Fruit fly (Drosophila melanogaster) whole organism, prepupa: ENCODE results near the gene Arp1.

Experiments used
- CG10631 ChIP-seq: fragments of 200-800 bp; sonication (Bioruptor generic); optimal IDR thresholded peaks from 2 replicates; lab custom pipeline; 2016; ENCODE audit warnings: missing biosample characterization, missing genetic modification characterization
- CG10669 ChIP-seq: fragments of 200-800 bp; sonication (Bioruptor generic); optimal IDR thresholded peaks from 3 replicates; lab custom pipeline; 2018; ENCODE audit warnings: missing biosample characterization, mild to moderate bottlenecking, missing genetic modification characterization, moderate library complexity
- CG11902 ChIP-seq: fragments of 200-800 bp; sonication (Bioruptor generic); optimal IDR thresholded peaks from 3 replicates; lab custom pipeline; 2016; ENCODE audit warnings: missing biosample characterization, missing genetic modification characterization
- CG1621 ChIP-seq: fragments of 200-800 bp; sonication (Bioruptor generic); optimal IDR thresholded peaks from 3 replicates; lab custom pipeline; 2018; ENCODE audit warnings: missing biosample characterization, mild to moderate bottlenecking, missing genetic modification characterization
- CG3032 ChIP-seq: fragments of 200-800 bp; optimal IDR thresholded peaks from 2 replicates; lab custom pipeline; 2019; ENCODE audit warnings: missing biosample characterization, mild to moderate bottlenecking, missing genetic modification characterization, moderate library complexity
- CG31627 ChIP-seq: fragments of 200-800 bp; sonication (Bioruptor generic); optimal IDR thresholded peaks from 3 replicates; lab custom pipeline; 2016; ENCODE audit warnings: missing biosample characterization, missing genetic modification characterization
- CG32006 ChIP-seq: fragments of 200-800 bp; sonication (Bioruptor generic); optimal IDR thresholded peaks from 3 replicates; lab custom pipeline; 2017; ENCODE audit warnings: missing biosample characterization, mild to moderate bottlenecking, missing genetic modification characterization
- CG34406 ChIP-seq: fragments of 200-800 bp; sonication (Bioruptor generic); optimal IDR thresholded peaks from 3 replicates; lab custom pipeline; 2016; ENCODE audit warnings: missing biosample characterization, missing genetic modification characterization
- CG3919 ChIP-seq: fragments of 200-800 bp; sonication (Bioruptor generic); optimal IDR thresholded peaks from 3 replicates; lab custom pipeline; 2016; ENCODE audit warnings: missing biosample characterization, missing genetic modification characterization
- CG4318 ChIP-seq: fragments of 200-800 bp; sonication (Bioruptor generic); optimal IDR thresholded peaks from 3 replicates; lab custom pipeline; 2017; ENCODE audit warnings: missing biosample characterization, mild to moderate bottlenecking, missing genetic modification characterization
- CG6163 ChIP-seq: fragments of 200-800 bp; sonication (Bioruptor generic); IDR thresholded peaks from 3 replicates; pipeline ENCODE4 v1.3.6; 2022; ENCODE audit warnings: missing biosample characterization, missing genetic modification characterization
- CG6276 ChIP-seq: fragments of 200-800 bp; sonication (Bioruptor generic); optimal IDR thresholded peaks from 2 replicates; lab custom pipeline; 2017; ENCODE audit warnings: missing biosample characterization, mild to moderate bottlenecking, missing genetic modification characterization
- CG6792 ChIP-seq: fragments of 200-800 bp; sonication (Bioruptor generic); optimal IDR thresholded peaks from 3 replicates; lab custom pipeline; 2016; ENCODE audit warnings: missing biosample characterization, missing genetic modification characterization
- CG6808 ChIP-seq: fragments of 200-800 bp; sonication (Bioruptor generic); optimal IDR thresholded peaks from 3 replicates; lab custom pipeline; 2017; ENCODE audit warnings: missing biosample characterization, missing genetic modification characterization, mild to moderate bottlenecking, moderate library complexity, missing genetic modification reagents
- CG6854 ChIP-seq: fragments of 200-800 bp; sonication (Bioruptor generic); optimal IDR thresholded peaks from 2 replicates; lab custom pipeline; 2017; ENCODE audit warnings: missing biosample characterization, mild to moderate bottlenecking, missing genetic modification characterization
- CG7368 ChIP-seq: fragments of 200-800 bp; sonication (Bioruptor generic); optimal IDR thresholded peaks from 3 replicates; lab custom pipeline; 2016; ENCODE audit warnings: missing biosample characterization, missing genetic modification characterization
- CG8119 ChIP-seq: fragments of 200-800 bp; sonication (Bioruptor generic); IDR thresholded peaks from 3 replicates; pipeline ENCODE4 v1.3.6; 2022; ENCODE audit warnings: missing biosample characterization, missing genetic modification characterization
- Eip75B ChIP-seq: fragments of 200-800 bp; sonication (Bioruptor generic); optimal IDR thresholded peaks from 3 replicates; lab custom pipeline; 2016; ENCODE audit warnings: missing biosample characterization, missing genetic modification characterization
- Eip78C ChIP-seq: fragments of 200-800 bp; sonication (Bioruptor generic); peaks from one replicate; lab custom pipeline; 2016; ENCODE audit warnings: missing biosample characterization, missing genetic modification characterization
- Ets21C ChIP-seq: fragments of 200-800 bp; sonication (Bioruptor generic); optimal IDR thresholded peaks from 3 replicates; lab custom pipeline; 2016; ENCODE audit warnings: missing biosample characterization, missing genetic modification characterization
- Ets96B ChIP-seq: fragments of 200-800 bp; optimal IDR thresholded peaks from 2 replicates; lab custom pipeline; 2019; ENCODE audit warnings: missing biosample characterization, mild to moderate bottlenecking, missing genetic modification characterization, moderate library complexity
- Hr38 ChIP-seq: sonication (Bioruptor generic); optimal IDR thresholded peaks from 2 replicates; lab custom pipeline; 2016; ENCODE audit warnings: missing biosample characterization, missing genetic modification characterization
- Hr39 ChIP-seq: fragments of 200-800 bp; sonication (Bioruptor generic); optimal IDR thresholded peaks from 2 replicates; lab custom pipeline; 2016; ENCODE audit warnings: missing biosample characterization, missing genetic modification characterization
- Lpt ChIP-seq: fragments of 200-800 bp; sonication (Bioruptor generic); optimal IDR thresholded peaks from 3 replicates; lab custom pipeline; 2016; ENCODE audit warnings: missing biosample characterization, missing genetic modification characterization
- Met ChIP-seq: fragments of 200-800 bp; sonication (Bioruptor generic); optimal IDR thresholded peaks from 3 replicates; lab custom pipeline; 2016; ENCODE audit warnings: missing biosample characterization, missing genetic modification characterization
- OdsH ChIP-seq: fragments of 200-800 bp; sonication (Bioruptor generic); optimal IDR thresholded peaks from 3 replicates; lab custom pipeline; 2016; ENCODE audit warnings: missing biosample characterization, missing genetic modification characterization
- Smox ChIP-seq: fragments of 200-800 bp; sonication (Bioruptor generic); optimal IDR thresholded peaks from 3 replicates; lab custom pipeline; 2016; ENCODE audit warnings: missing biosample characterization, missing genetic modification characterization
- Sox102F ChIP-seq: fragments of 200-800 bp; sonication (Bioruptor generic); optimal IDR thresholded peaks from 2 replicates; lab custom pipeline; 2016; ENCODE audit warnings: missing biosample characterization, mild to moderate bottlenecking, missing genetic modification characterization
- Sox14 ChIP-seq: fragments of 200-800 bp; sonication (Bioruptor generic); optimal IDR thresholded peaks from 3 replicates; lab custom pipeline; 2016; ENCODE audit warnings: missing biosample characterization, missing genetic modification characterization
- achi ChIP-seq: fragments of 200-800 bp; sonication (Bioruptor generic); optimal IDR thresholded peaks from 3 replicates; lab custom pipeline; 2016; ENCODE audit warnings: missing biosample characterization, missing genetic modification characterization
- acj6 ChIP-seq: fragments of 200-800 bp; sonication (Bioruptor generic); optimal IDR thresholded peaks from 3 replicates; lab custom pipeline; 2016; ENCODE audit warnings: missing biosample characterization, missing genetic modification characterization
- cyc ChIP-seq: fragments of 200-800 bp; sonication (Bioruptor generic); optimal IDR thresholded peaks from 3 replicates; lab custom pipeline; 2016; ENCODE audit warnings: missing biosample characterization, missing genetic modification characterization
- dac ChIP-seq: fragments of 200-800 bp; sonication (Bioruptor generic); optimal IDR thresholded peaks from 2 replicates; lab custom pipeline; 2017; ENCODE audit warnings: missing biosample characterization, mild to moderate bottlenecking, missing genetic modification characterization
- dsx ChIP-seq: fragments of 200-800 bp; optimal IDR thresholded peaks from 3 replicates; lab custom pipeline; 2019; ENCODE audit warnings: missing biosample characterization, mild to moderate bottlenecking, missing genetic modification characterization, moderate library complexity; ENCODE audit not compliant: poor library complexity, severe bottlenecking
- esn ChIP-seq: fragments of 200-800 bp; sonication (Bioruptor generic); optimal IDR thresholded peaks from 2 replicates; lab custom pipeline; 2016; ENCODE audit warnings: missing biosample characterization, mild to moderate bottlenecking, missing genetic modification characterization, moderate library complexity
- fd59A ChIP-seq: fragments of 200-800 bp; sonication (Bioruptor generic); optimal IDR thresholded peaks from 2 replicates; lab custom pipeline; 2017; ENCODE audit warnings: missing biosample characterization, mild to moderate bottlenecking, missing genetic modification characterization, missing genetic modification reagents
- fkh ChIP-seq: fragments of 200-800 bp; sonication (Bioruptor generic); optimal IDR thresholded peaks from 3 replicates; lab custom pipeline; 2017; ENCODE audit warnings: missing biosample characterization, mild to moderate bottlenecking, missing genetic modification characterization, moderate library complexity
- lz ChIP-seq: fragments of 200-800 bp; sonication (Bioruptor generic); optimal IDR thresholded peaks from 3 replicates; lab custom pipeline; 2016; ENCODE audit warnings: missing biosample characterization, missing genetic modification characterization
- net ChIP-seq: fragments of 200-800 bp; sonication (Bioruptor generic); optimal IDR thresholded peaks from 3 replicates; lab custom pipeline; 2016; ENCODE audit warnings: missing biosample characterization, missing genetic modification characterization
- pdm3 ChIP-seq: fragments of 200-800 bp; sonication (Bioruptor generic); optimal IDR thresholded peaks from 3 replicates; lab custom pipeline; 2016; ENCODE audit warnings: missing biosample characterization, missing genetic modification characterization
- spab ChIP-seq: fragments of 200-800 bp; sonication (Bioruptor generic); optimal IDR thresholded peaks from 2 replicates; lab custom pipeline; 2017; ENCODE audit warnings: missing biosample characterization, mild to moderate bottlenecking, missing genetic modification characterization, missing genetic modification reagents
- ss ChIP-seq, 2 experiments: fragments of 200-800 bp; sonication (Bioruptor generic); optimal IDR thresholded peaks; 2 replicates in 1 of 2; 3 replicates in 1 of 2; lab custom pipeline; 2017 to 2018; ENCODE audit warnings: mild to moderate bottlenecking in 2 of 2, missing biosample characterization in 2 of 2, missing genetic modification characterization in 2 of 2, moderate library complexity in 1 of 2
- svp ChIP-seq: fragments of 200-800 bp; sonication (Bioruptor generic); peaks from one replicate; lab custom pipeline; 2016; ENCODE audit warnings: missing biosample characterization, missing genetic modification characterization
- topi ChIP-seq: fragments of 200-800 bp; sonication (Bioruptor generic); optimal IDR thresholded peaks from 3 replicates; lab custom pipeline; 2016; ENCODE audit warnings: missing biosample characterization, missing genetic modification characterization

Arp1 gene

DNA sequence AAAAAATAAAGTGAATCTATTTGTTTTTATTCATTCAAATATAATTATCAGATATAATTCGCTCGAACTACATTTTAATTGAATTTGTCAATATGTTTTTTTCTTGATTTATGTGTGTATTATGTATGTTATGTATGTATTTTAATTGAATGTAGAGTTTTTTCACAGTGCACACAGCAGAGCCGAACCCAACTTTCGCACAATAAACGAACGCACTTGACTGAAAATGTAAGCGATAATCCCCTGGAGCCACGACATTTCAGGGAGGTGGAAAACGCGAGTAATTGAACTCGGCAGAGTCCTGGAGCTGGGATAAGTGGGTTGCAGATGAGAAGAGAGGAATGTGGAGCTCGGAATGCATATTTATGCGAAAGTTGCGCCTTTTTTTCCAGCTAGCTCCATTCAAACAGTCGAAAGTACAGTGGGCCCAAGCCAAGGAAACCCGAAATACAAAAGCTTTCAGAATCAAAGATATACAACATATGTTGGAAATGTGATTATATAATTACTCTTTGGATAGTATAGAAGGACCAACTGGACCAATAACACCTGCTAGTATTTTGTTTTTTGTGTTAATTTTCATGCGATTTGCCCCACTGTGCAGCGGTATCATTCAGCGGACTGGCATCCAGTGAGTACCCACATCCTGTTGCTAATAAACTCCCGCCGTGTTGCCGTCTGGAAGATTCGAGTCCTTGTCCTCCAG lies 36.6 kb downstream of the Arp1 start:
- peak; percentile 27 for TF ChIP-seq acj6 (GFP tag; lab: Kevin White, UChicago)
- TF ChIP-seq Met = peak; percentile 1
- no peak for TF ChIP-seq Ets21C (GFP tag; lab: Kevin White, UChicago)
- TF ChIP-seq Sox14 (GFP tag; lab: Kevin White, UChicago) = peak; percentile 6
- no peak for TF ChIP-seq CG8119 (GFP tag; lab: Robert Waterston, UW)
- TF ChIP-seq svp (GFP tag; lab: Kevin White, UChicago) = peak; percentile 73
- no peak for TF ChIP-seq topi (GFP tag; lab: Kevin White, UChicago)
- TF ChIP-seq CG4318 (GFP tag; lab: Kevin White, UChicago) = peak; percentile 4
- peak; percentile 22 for TF ChIP-seq OdsH (GFP tag; lab: Kevin White, UChicago)
- peak; percentile 6 for TF ChIP-seq lz (GFP tag; lab: Kevin White, UChicago)
- TF ChIP-seq Hr38 (GFP tag; lab: Kevin White, UChicago) = no peak
- TF ChIP-seq Ets96B (tag; lab: Kevin White, UChicago) = peak; percentile 11
- no peak for TF ChIP-seq ss (GFP tag; optimal IDR thresholded peaks at IDR 0.05; lab: Kevin White, UChicago)
- no peak for TF ChIP-seq CG6854 (GFP tag; lab: Kevin White, UChicago)
- no peak for TF ChIP-seq dsx (GFP tag; lab: Kevin White, UChicago)
- TF ChIP-seq CG34406 (GFP tag; lab: Kevin White, UChicago) = no peak
- TF ChIP-seq fd59A = peak; percentile 15
- peak; percentile 33 for TF ChIP-seq CG32006 (GFP tag; lab: Kevin White, UChicago)
- TF ChIP-seq Lpt = no peak
- TF ChIP-seq CG11902 (GFP tag; lab: Kevin White, UChicago) = no peak
- peak; percentile 32 for TF ChIP-seq Hr39
- TF ChIP-seq net = no peak
- no peak for TF ChIP-seq CG7368 (GFP tag; lab: Kevin White, UChicago)
- TF ChIP-seq CG6808 = no peak
- no peak for TF ChIP-seq CG6276 (GFP tag; lab: Kevin White, UChicago)
- TF ChIP-seq Sox102F = no peak
- peak; percentile 3 for TF ChIP-seq CG10631 (GFP tag; lab: Kevin White, UChicago)
- TF ChIP-seq CG6163 (GFP tag; lab: Robert Waterston, UW) = peak; percentile 55; the same call in 1 of the 3 replicates
- TF ChIP-seq CG3919 (GFP tag; lab: Kevin White, UChicago) = peak; percentile 42
- TF ChIP-seq cyc (GFP tag; lab: Kevin White, UChicago) = peak; percentile 8
- TF ChIP-seq achi (GFP tag; lab: Kevin White, UChicago) = peak; percentile 5
- peak; percentile 9 for TF ChIP-seq CG3032 (tag; lab: Kevin White, UChicago)
- peak; percentile 23 for TF ChIP-seq CG1621
- no peak for TF ChIP-seq esn (GFP tag; lab: Kevin White, UChicago)
- TF ChIP-seq CG31627 (GFP tag; lab: Kevin White, UChicago) = peak; percentile 13
- TF ChIP-seq Eip78C (GFP tag; lab: Kevin White, UChicago) = peak; percentile 71
- TF ChIP-seq CG6792 (GFP tag; lab: Kevin White, UChicago) = no peak
- TF ChIP-seq spab (GFP tag; lab: Kevin White, UChicago) = peak; percentile 11
- TF ChIP-seq fkh (GFP tag; lab: Kevin White, UChicago) = no peak
- no peak for TF ChIP-seq dac (GFP tag; lab: Kevin White, UChicago)
- TF ChIP-seq pdm3 (GFP tag; lab: Kevin White, UChicago) = peak; percentile 22
- TF ChIP-seq Eip75B (GFP tag; lab: Kevin White, UChicago) = no peak
- TF ChIP-seq CG10669 = peak; percentile 17
- peak; percentile 8 for TF ChIP-seq Smox (GFP tag; lab: Kevin White, UChicago)
